Worm (Caenorhabditis elegans): ENCODE results near the gene C34C12.12.

Gene C34C12.12

ce11 chrIII:3477375-3477774 lies 24.4 kb downstream of the C34C12.12 start:
- TF ChIP-seq ets-7 (tag; optimal IDR thresholded peaks at IDR 0.05) (no peak), ceh-36 (tag; optimal IDR thresholded peaks at IDR 0.05) (peak; percentile 80)

ce11 chrIII:3478795-3479398 lies 25.9 kb downstream of the C34C12.12 start:
- TF ChIP-seq ceh-13 (GFP tag; optimal IDR thresholded peaks at IDR 0.05), result no peak
- no peak for TF ChIP-seq aly-1 (tag; optimal IDR thresholded peaks at IDR 0.05)
- no peak for TF ChIP-seq hnd-1 (tag; optimal IDR thresholded peaks at IDR 0.05)
- no peak for TF ChIP-seq tbx-11 (GFP tag; IDR thresholded peaks at IDR 0.05)
- no peak for TF ChIP-seq tbx-37 (GFP tag; conservative IDR thresholded peaks at IDR 0.05)
- TF ChIP-seq hmg-4 (GFP tag; optimal IDR thresholded peaks at IDR 0.05), result no peak
- TF ChIP-seq scrt-1 (GFP tag; IDR thresholded peaks at IDR 0.05), result no peak
- no peak for TF ChIP-seq flt-1 (GFP tag; IDR thresholded peaks at IDR 0.05)
- TF ChIP-seq ama-1 (optimal IDR thresholded peaks at IDR 0.05), result no peak
- no peak for TF ChIP-seq sea-1 (GFP tag; conservative IDR thresholded peaks at IDR 0.05)
- TF ChIP-seq F13C5.2 (tag; optimal IDR thresholded peaks at IDR 0.05), result no peak
- no peak for TF ChIP-seq ets-7 (tag; optimal IDR thresholded peaks at IDR 0.05)
- TF ChIP-seq ceh-36 (tag; optimal IDR thresholded peaks at IDR 0.05), result no peak
- TF ChIP-seq B0310.2 (tag; optimal IDR thresholded peaks at IDR 0.05), result no peak
- TF ChIP-seq pes-1 (GFP tag; IDR thresholded peaks at IDR 0.05), result no peak
- no peak for TF ChIP-seq tra-4 (tag; optimal IDR thresholded peaks at IDR 0.05)
- TF ChIP-seq hmbx-1 (tag; optimal IDR thresholded peaks at IDR 0.05), result no peak

- TF ChIP-seq tra-4 (tag; optimal IDR thresholded peaks at IDR 0.05), result no peak
- no peak for TF ChIP-seq flt-1 (GFP tag; IDR thresholded peaks at IDR 0.05)
- TF ChIP-seq pes-1 (GFP tag; IDR thresholded peaks at IDR 0.05), result no peak
- no peak for TF ChIP-seq sea-1 (GFP tag; conservative IDR thresholded peaks at IDR 0.05)
- no peak for TF ChIP-seq hnd-1 (tag; optimal IDR thresholded peaks at IDR 0.05)
- TF ChIP-seq aly-1 (tag; optimal IDR thresholded peaks at IDR 0.05), result no peak
- no peak for TF ChIP-seq scrt-1 (GFP tag; IDR thresholded peaks at IDR 0.05)
- no peak for TF ChIP-seq ets-7 (tag; optimal IDR thresholded peaks at IDR 0.05)
- no peak for TF ChIP-seq ceh-36 (tag; optimal IDR thresholded peaks at IDR 0.05)
- no peak for TF ChIP-seq ceh-13 (GFP tag; optimal IDR thresholded peaks at IDR 0.05)
- no peak for TF ChIP-seq B0310.2 (tag; optimal IDR thresholded peaks at IDR 0.05)
- TF ChIP-seq tbx-11 (GFP tag; IDR thresholded peaks at IDR 0.05), result no peak
These were observed 27.2 kb downstream of the C34C12.12 start for ce11 chrIII:3480236-3480635.

- TF ChIP-seq ceh-36 (tag; optimal IDR thresholded peaks at IDR 0.05) (no peak), hnd-1 (tag; optimal IDR thresholded peaks at IDR 0.05) (no peak), tbx-37 (GFP tag; conservative IDR thresholded peaks at IDR 0.05) (no peak), hmg-4 (GFP tag; optimal IDR thresholded peaks at IDR 0.05) (no peak), ceh-13 (GFP tag; optimal IDR thresholded peaks at IDR 0.05) (no peak), ets-7 (tag; optimal IDR thresholded peaks at IDR 0.05) (no peak), B0310.2 (tag; optimal IDR thresholded peaks at IDR 0.05) (no peak), tbx-11 (GFP tag; IDR thresholded peaks at IDR 0.05) (no peak), pes-1 (GFP tag; IDR thresholded peaks at IDR 0.05) (no peak), hmbx-1 (tag; optimal IDR thresholded peaks at IDR 0.05) (no peak), aly-1 (tag; optimal IDR thresholded peaks at IDR 0.05) (no peak), flt-1 (GFP tag; IDR thresholded peaks at IDR 0.05) (no peak), tra-4 (tag; optimal IDR thresholded peaks at IDR 0.05) (no peak), ama-1 (optimal IDR thresholded peaks at IDR 0.05) (no peak), sea-1 (GFP tag; conservative IDR thresholded peaks at IDR 0.05) (no peak), F13C5.2 (tag; optimal IDR thresholded peaks at IDR 0.05) (no peak), scrt-1 (GFP tag; IDR thresholded peaks at IDR 0.05) (no peak)
These were observed 28.0 kb downstream of the C34C12.12 start for ce11 chrIII:3480950-3481349.

- TF ChIP-seq hmg-4 (GFP tag; optimal IDR thresholded peaks at IDR 0.05) (no peak), ets-7 (tag; optimal IDR thresholded peaks at IDR 0.05) (no peak), hmbx-1 (tag; optimal IDR thresholded peaks at IDR 0.05) (no peak), tbx-11 (GFP tag; IDR thresholded peaks at IDR 0.05) (no peak)
These were observed 29.3 kb downstream of the C34C12.12 start, which contains the start of gene C34C12.6 for ce11 chrIII:3482291-3482690. TSS of gene C34C12.6 (plus strand) at chrIII:3482591.

ce11 chrIII:3484995-3485394 lies 32.0 kb downstream of the C34C12.12 start:
- TF ChIP-seq flt-1 (GFP tag; IDR thresholded peaks at IDR 0.05) (no peak), F13C5.2 (tag; optimal IDR thresholded peaks at IDR 0.05) (no peak), ceh-13 (GFP tag; optimal IDR thresholded peaks at IDR 0.05) (no peak), tbx-37 (GFP tag; conservative IDR thresholded peaks at IDR 0.05) (no peak), ama-1 (optimal IDR thresholded peaks at IDR 0.05) (no peak), tbx-11 (GFP tag; IDR thresholded peaks at IDR 0.05) (no peak), aly-1 (tag; optimal IDR thresholded peaks at IDR 0.05) (no peak), sea-1 (GFP tag; conservative IDR thresholded peaks at IDR 0.05) (no peak), hmbx-1 (tag; optimal IDR thresholded peaks at IDR 0.05) (no peak)

- TF ChIP-seq hmbx-1 (tag; optimal IDR thresholded peaks at IDR 0.05) (no peak), tbx-11 (GFP tag; IDR thresholded peaks at IDR 0.05) (no peak), aly-1 (tag; optimal IDR thresholded peaks at IDR 0.05) (no peak), hmg-4 (GFP tag; optimal IDR thresholded peaks at IDR 0.05) (no peak), tbx-37 (GFP tag; conservative IDR thresholded peaks at IDR 0.05) (no peak), ama-1 (optimal IDR thresholded peaks at IDR 0.05) (no peak), ets-7 (tag; optimal IDR thresholded peaks at IDR 0.05) (no peak), flt-1 (GFP tag; IDR thresholded peaks at IDR 0.05) (no peak), tra-4 (tag; optimal IDR thresholded peaks at IDR 0.05) (no peak)
These were observed 33.1 kb downstream of the C34C12.12 start for ce11 chrIII:3486055-3486454.

ce11 chrIII:3487133-3487532 lies 34.1 kb downstream of the C34C12.12 start:
- no peak for TF ChIP-seq scrt-1 (GFP tag; IDR thresholded peaks at IDR 0.05)
- no peak for TF ChIP-seq ets-7 (tag; optimal IDR thresholded peaks at IDR 0.05)
- no peak for TF ChIP-seq hmbx-1 (tag; optimal IDR thresholded peaks at IDR 0.05)
- no peak for TF ChIP-seq hnd-1 (tag; optimal IDR thresholded peaks at IDR 0.05)
- TF ChIP-seq aly-1 (tag; optimal IDR thresholded peaks at IDR 0.05), result no peak
- no peak for TF ChIP-seq sea-1 (GFP tag; conservative IDR thresholded peaks at IDR 0.05)
- TF ChIP-seq ceh-36 (tag; optimal IDR thresholded peaks at IDR 0.05), result no peak
- TF ChIP-seq flt-1 (GFP tag; IDR thresholded peaks at IDR 0.05), result no peak

Data from whole organism, early embryonic.